Fruit fly (Drosophila melanogaster): ENCODE results near the gene CG34281.

DNA sequence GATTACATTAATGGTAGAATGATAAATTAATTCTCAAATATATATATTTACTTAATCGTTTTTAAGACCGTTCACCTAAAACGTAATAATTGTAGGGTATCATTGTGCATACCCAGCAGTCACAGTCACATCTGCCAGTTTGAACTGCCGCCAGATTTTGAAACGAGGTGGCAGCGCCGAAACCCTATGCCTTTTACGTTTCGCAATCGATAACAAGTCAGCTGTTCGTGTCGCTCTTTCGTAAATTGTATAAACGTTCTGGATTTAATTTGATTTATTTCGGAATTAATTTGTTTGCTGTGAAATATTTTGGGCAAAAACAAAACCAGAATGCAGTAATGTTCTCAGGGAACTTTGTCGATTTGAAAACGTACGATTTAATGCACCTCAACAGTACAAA is 34.8 kb downstream of the CG34281 start, which contains the start of gene CG14322:
- no peak for TF ChIP-seq CG8478 (optimal IDR thresholded peaks at IDR 0.05)
- TF ChIP-seq CTCF (optimal IDR thresholded peaks at IDR 0.05) = no peak
